Fruit fly (Drosophila melanogaster): ENCODE results near the gene Traf6.
A peak's percentile ranks its signal among the peaks of the same experiment; 100 is the strongest.

The Traf6 gene

dm6 chrX:8152077-8152476 lies 5.1 kb downstream of the Traf6 start, which contains the start of gene Gbeta5 (continued):
- TF ChIP-seq Nf-YC (tag; optimal IDR thresholded peaks at IDR 0.05): no peak
- no peak for TF ChIP-seq CG12236 (GFP tag; optimal IDR thresholded peaks at IDR 0.05)
- TF ChIP-seq onecut (GFP tag; IDR thresholded peaks at IDR 0.05): peak; percentile 53
- no peak for TF ChIP-seq croc (GFP tag; conservative IDR thresholded peaks at IDR 0.05)
- no peak for TF ChIP-seq CG1792 (GFP tag; optimal IDR thresholded peaks at IDR 0.05)
- no peak for TF ChIP-seq pb (GFP tag; optimal IDR thresholded peaks at IDR 0.05)
- TF ChIP-seq ham (GFP tag; IDR thresholded peaks at IDR 0.05): no peak
- TF ChIP-seq CG14710 (tag; optimal IDR thresholded peaks at IDR 0.05): peak; percentile 17
- no peak for TF ChIP-seq CG3995 (GFP tag; optimal IDR thresholded peaks at IDR 0.05)
- TF ChIP-seq sens-2 (GFP tag; IDR thresholded peaks at IDR 0.05): no peak
- peak; percentile 70; the same call in 1 of the 2 replicates for TF ChIP-seq CG32767 (GFP tag; IDR thresholded peaks at IDR 0.05)
- TF ChIP-seq CG18599 (GFP tag; optimal IDR thresholded peaks at IDR 0.05): no peak
- no peak for TF ChIP-seq klu (GFP tag; IDR thresholded peaks at IDR 0.05)
- 0 out of 2 replicates have a peak, but pooled peaks have one; percentile 8 for TF ChIP-seq MBD-R2 (GFP tag; IDR thresholded peaks at IDR 0.05)

dm6 chrX:8148556-8148955 lies 8.6 kb downstream of the Traf6 start, which contains the start of gene CG10959:
TSS of gene CG10959 (plus strand) at chrX:8148783.
- TF ChIP-seq insv (GFP tag; optimal IDR thresholded peaks at IDR 0.05) (peak in 1 of 2 experiments; percentile 10), MBD-R2 (GFP tag; IDR thresholded peaks at IDR 0.05) (peak; percentile 61; the same call in 1 of the 2 replicates), Doc2 (GFP tag; IDR thresholded peaks at IDR 0.05) (no peak), CG18011 (GFP tag; optimal IDR thresholded peaks at IDR 0.05) (peak; percentile 23), pzg (GFP tag; optimal IDR thresholded peaks at IDR 0.05) (peak; percentile 41), sens-2 (GFP tag; IDR thresholded peaks at IDR 0.05) (peak; percentile 51), amos (GFP tag; IDR thresholded peaks at IDR 0.05; ENCODE audit: partially characterized antibody) (peak; percentile 32; the same call in 1 of the 2 replicates), CTCF (GFP tag; optimal IDR thresholded peaks at IDR 0.05) (peak; percentile 22), trem (tag; optimal IDR thresholded peaks at IDR 0.05) (peak; percentile 30), CG7745 (tag; optimal IDR thresholded peaks at IDR 0.05) (no peak), Dref (GFP tag; IDR thresholded peaks at IDR 0.05) (peak; percentile 66), CG8924 (tag; optimal IDR thresholded peaks at IDR 0.05) (no peak), ash1 (GFP tag; optimal IDR thresholded peaks at IDR 0.05) (no peak), gfzf (GFP tag; optimal IDR thresholded peaks at IDR 0.05) (peak; percentile 17), CG2116 (GFP tag; optimal IDR thresholded peaks at IDR 0.05) (peak; percentile 30), E2f2 (GFP tag; IDR thresholded peaks at IDR 0.05) (peak; percentile 70), CG15514 (GFP tag; optimal IDR thresholded peaks at IDR 0.05) (peak; percentile 67), tin (GFP tag; optimal IDR thresholded peaks at IDR 0.05) (no peak), Dp (GFP tag; optimal IDR thresholded peaks at IDR 0.05) (peak; percentile 55), CG14710 (tag; optimal IDR thresholded peaks at IDR 0.05) (peak; percentile 33), CG10267 (tag; optimal IDR thresholded peaks at IDR 0.05) (peak; percentile 31), Myb (GFP tag; optimal IDR thresholded peaks at IDR 0.05) (peak; percentile 3), Scr (GFP tag; IDR thresholded peaks at IDR 0.05; ENCODE audit: partially characterized antibody) (no peak), Med (GFP tag) (peak; percentile 0), zfh1 (GFP tag; IDR thresholded peaks at IDR 0.05) (no peak), HLH4C (GFP tag; IDR thresholded peaks at IDR 0.05; ENCODE audit: partially characterized antibody) (0 out of 3 replicates have a peak, but pooled peaks have one; percentile 34), sens (GFP tag) (peak; percentile 86), phol (tag; optimal IDR thresholded peaks at IDR 0.05) (peak; percentile 3), pita (GFP tag; optimal IDR thresholded peaks at IDR 0.05) (peak; percentile 51), CG12769 (tag; optimal IDR thresholded peaks at IDR 0.05) (no peak), CG13624 (GFP tag; optimal IDR thresholded peaks at IDR 0.05) (no peak), Vsx1 (GFP tag; optimal IDR thresholded peaks at IDR 0.05) (no peak), ara (GFP tag; IDR thresholded peaks at IDR 0.05) (no peak), CG4617 (GFP tag; optimal IDR thresholded peaks at IDR 0.05; ENCODE audit: borderline replicate concordance) (peak; percentile 37), BEAF-32 (GFP tag; optimal IDR thresholded peaks at IDR 0.05) (peak; percentile 23), CG18764 (GFP tag; optimal IDR thresholded peaks at IDR 0.05) (no peak)

All from whole organism, embryonic.